Fruit fly (Drosophila melanogaster): Measurements from ENCODE around the gene CG17294.

Gene CG17294

DNA sequence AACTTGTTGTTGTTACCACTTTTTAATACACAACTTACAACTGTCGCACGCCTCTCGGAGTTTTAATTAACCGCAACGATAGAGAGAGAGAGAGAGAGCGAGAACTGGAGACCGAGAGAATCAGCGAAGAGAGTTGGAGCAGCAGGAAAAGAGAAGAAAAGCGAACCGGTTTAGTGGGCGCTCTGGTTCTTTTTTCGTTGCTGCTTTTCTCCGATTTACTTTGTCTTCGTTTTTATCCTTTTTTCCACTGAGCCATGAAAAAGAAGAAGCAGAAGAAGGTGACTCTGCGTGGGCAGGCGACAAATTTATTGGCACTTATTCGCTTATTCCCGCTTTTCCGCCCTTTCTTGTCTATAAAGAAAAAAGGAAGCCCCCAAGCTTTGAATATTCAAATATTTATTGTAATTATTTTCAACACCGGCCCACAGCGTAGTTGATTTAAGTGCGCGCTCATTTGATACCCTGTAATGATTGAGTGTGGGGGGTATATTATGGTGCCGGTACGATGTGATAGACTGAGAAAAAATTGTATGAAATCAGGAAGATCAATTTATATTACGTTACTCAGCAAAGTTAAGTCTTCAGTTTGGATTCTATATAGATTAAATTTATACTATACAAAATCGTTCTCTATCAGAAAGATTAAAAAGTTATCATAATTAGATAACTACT lies 43.6 kb downstream of the CG17294 start (continued):
- TF ChIP-seq CG9139 (GFP tag; optimal IDR thresholded peaks at IDR 0.05) (peak; percentile 67), CG1621 (tag; optimal IDR thresholded peaks at IDR 0.05) (peak; percentile 46), dsx (GFP tag; optimal IDR thresholded peaks at IDR 0.05; ENCODE audit: poor library complexity, severe bottlenecking) (peak; percentile 72), Ets96B (tag; optimal IDR thresholded peaks at IDR 0.05) (peak; percentile 37), fd59A (GFP tag; optimal IDR thresholded peaks at IDR 0.05) (peak; percentile 9), CG3919 (GFP tag; optimal IDR thresholded peaks at IDR 0.05) (peak; percentile 9), lz (GFP tag; optimal IDR thresholded peaks at IDR 0.05) (no peak), salr (GFP tag; optimal IDR thresholded peaks at IDR 0.05) (no peak), CG11902 (GFP tag; optimal IDR thresholded peaks at IDR 0.05) (no peak), CG16779 (tag; optimal IDR thresholded peaks at IDR 0.05) (no peak), acj6 (GFP tag; optimal IDR thresholded peaks at IDR 0.05) (peak; percentile 14), CG11294 (GFP tag; IDR thresholded peaks at IDR 0.05) (no peak), Hr4 (GFP tag; optimal IDR thresholded peaks at IDR 0.05) (peak; percentile 35), CG10669 (GFP tag; optimal IDR thresholded peaks at IDR 0.05) (peak; percentile 22)

DNA sequence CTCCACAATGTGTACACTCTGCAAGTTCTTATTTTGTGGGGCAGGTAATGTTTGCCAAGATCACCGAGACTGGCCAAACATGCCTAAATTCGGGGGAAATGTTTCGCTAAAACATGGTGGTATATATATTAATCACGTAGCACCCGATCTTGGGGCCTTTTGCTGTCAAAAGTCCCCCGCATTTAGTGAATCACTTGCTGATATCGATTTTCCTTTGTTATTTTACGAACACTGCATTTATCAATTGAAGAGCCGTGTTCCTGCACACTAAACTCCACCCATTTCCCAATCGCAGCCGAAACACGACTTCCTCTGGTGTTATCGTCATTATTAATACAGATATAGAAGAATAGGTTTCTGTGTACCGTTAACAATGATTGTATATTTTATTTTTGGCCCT lies 44.9 kb downstream of the CG17294 start:
- no peak for TF ChIP-seq fkh (GFP tag; optimal IDR thresholded peaks at IDR 0.05)
- TF ChIP-seq Lpt (GFP tag; optimal IDR thresholded peaks at IDR 0.05): no peak
- TF ChIP-seq eg (GFP tag; IDR thresholded peaks at IDR 0.05): no peak
- TF ChIP-seq CG6792 (GFP tag; optimal IDR thresholded peaks at IDR 0.05): no peak
- TF ChIP-seq net (GFP tag; optimal IDR thresholded peaks at IDR 0.05): no peak
- TF ChIP-seq CG31627 (GFP tag; optimal IDR thresholded peaks at IDR 0.05): no peak
- TF ChIP-seq CG9139 (GFP tag; optimal IDR thresholded peaks at IDR 0.05): no peak
- no peak for TF ChIP-seq Sox102F (GFP tag; optimal IDR thresholded peaks at IDR 0.05)
- no peak for TF ChIP-seq CG10669 (GFP tag; optimal IDR thresholded peaks at IDR 0.05)
- TF ChIP-seq Ets96B (tag; optimal IDR thresholded peaks at IDR 0.05): no peak
- no peak for TF ChIP-seq salr (GFP tag; optimal IDR thresholded peaks at IDR 0.05)
- TF ChIP-seq CG6854 (GFP tag; optimal IDR thresholded peaks at IDR 0.05): no peak
- TF ChIP-seq Eip93F (GFP tag; optimal IDR thresholded peaks at IDR 0.05): no peak
- TF ChIP-seq acj6 (GFP tag; optimal IDR thresholded peaks at IDR 0.05): no peak
- TF ChIP-seq Hr4 (GFP tag; optimal IDR thresholded peaks at IDR 0.05): no peak
- TF ChIP-seq Smox (GFP tag; optimal IDR thresholded peaks at IDR 0.05): no peak
- TF ChIP-seq CG11902 (GFP tag; optimal IDR thresholded peaks at IDR 0.05): no peak
- no peak for TF ChIP-seq CG8632 (GFP tag; optimal IDR thresholded peaks at IDR 0.05)

DNA sequence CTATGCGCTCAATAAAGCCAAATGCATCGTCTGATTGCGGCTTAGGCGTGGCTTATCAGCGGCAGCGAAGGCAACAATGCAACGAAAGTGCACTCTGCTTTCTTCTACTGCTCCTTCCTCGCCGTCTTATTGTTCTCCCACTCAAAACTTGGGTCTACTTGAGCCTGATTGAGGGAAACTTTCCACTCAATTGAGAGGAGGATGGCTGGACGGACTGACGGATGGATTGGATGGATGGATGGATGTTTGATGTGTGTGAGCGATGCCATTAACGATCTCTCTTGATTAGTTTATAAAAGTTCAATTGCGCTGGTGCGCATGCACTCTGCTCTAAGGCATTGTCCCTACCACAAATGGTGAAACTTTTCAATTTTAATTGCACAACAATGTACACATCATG lies 46.2 kb downstream of the CG17294 start:
- TF ChIP-seq CG11762 (GFP tag; optimal IDR thresholded peaks at IDR 0.05; ENCODE audit: insufficient read depth) (no peak), Eip75B (GFP tag; optimal IDR thresholded peaks at IDR 0.05) (no peak), CG6854 (GFP tag; optimal IDR thresholded peaks at IDR 0.05) (no peak), vri (GFP tag; optimal IDR thresholded peaks at IDR 0.05) (no peak), Eip78C (GFP tag) (peak; percentile 49), CG10669 (GFP tag; optimal IDR thresholded peaks at IDR 0.05) (no peak), CG7368 (GFP tag; optimal IDR thresholded peaks at IDR 0.05) (no peak), dsx (GFP tag; optimal IDR thresholded peaks at IDR 0.05; ENCODE audit: poor library complexity, severe bottlenecking) (peak; percentile 46), CG3032 (tag; optimal IDR thresholded peaks at IDR 0.05) (no peak)

DNA sequence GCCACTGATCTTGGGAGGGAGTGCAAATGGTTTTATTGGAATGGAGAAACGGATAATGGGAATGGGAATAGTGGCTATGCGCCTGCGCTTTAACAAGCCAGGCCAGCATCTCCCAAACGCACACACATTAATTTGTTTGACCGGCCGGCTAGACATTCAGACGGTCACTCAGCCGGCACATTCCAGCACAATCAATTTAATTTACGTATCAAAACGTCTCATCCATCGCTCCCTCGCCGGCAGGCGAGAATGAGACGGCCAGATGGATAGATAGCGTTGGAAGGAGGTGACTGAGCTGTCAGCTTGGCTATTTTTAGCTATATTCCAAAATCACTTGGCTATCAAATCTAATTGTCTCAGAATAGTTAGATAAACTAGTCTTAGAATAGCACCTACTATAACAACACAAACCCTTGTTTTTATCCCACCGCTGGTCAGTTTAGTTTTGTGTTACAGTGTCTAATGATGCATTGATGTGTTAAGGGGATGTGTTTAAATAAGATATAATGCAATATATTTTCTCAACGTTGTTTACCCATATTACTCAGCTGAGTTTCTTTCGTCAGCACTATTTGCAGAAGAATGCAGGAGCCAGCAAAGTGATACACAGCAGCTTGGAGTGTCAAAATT lies 46.7 kb downstream of the CG17294 start:
- TF ChIP-seq Eip78C (GFP tag) (peak; percentile 54), Hr39 (GFP tag; optimal IDR thresholded peaks at IDR 0.05) (no peak), esn (GFP tag; optimal IDR thresholded peaks at IDR 0.05) (peak; percentile 35), acj6 (GFP tag; optimal IDR thresholded peaks at IDR 0.05) (peak; percentile 6), Hr4 (GFP tag; optimal IDR thresholded peaks at IDR 0.05) (peak; percentile 3), CG6808 (GFP tag; optimal IDR thresholded peaks at IDR 0.05) (peak; percentile 58), fd59A (GFP tag; optimal IDR thresholded peaks at IDR 0.05) (no peak), fd85E (GFP tag; optimal IDR thresholded peaks at IDR 0.05) (no peak), CG6854 (GFP tag; optimal IDR thresholded peaks at IDR 0.05) (no peak), Sox102F (GFP tag; optimal IDR thresholded peaks at IDR 0.05) (peak; percentile 57), ss (GFP tag; optimal IDR thresholded peaks at IDR 0.05) (peak in 1 of 2 experiments; percentile 33), pdm3 (GFP tag; optimal IDR thresholded peaks at IDR 0.05) (no peak), CG3919 (GFP tag; optimal IDR thresholded peaks at IDR 0.05) (peak; percentile 7), CG10669 (GFP tag; optimal IDR thresholded peaks at IDR 0.05) (peak; percentile 36), CG9139 (GFP tag; optimal IDR thresholded peaks at IDR 0.05) (no peak), svp (GFP tag) (peak; percentile 53), CG10631 (GFP tag; optimal IDR thresholded peaks at IDR 0.05) (peak; percentile 24), Lpt (GFP tag; optimal IDR thresholded peaks at IDR 0.05) (no peak), fkh (GFP tag; optimal IDR thresholded peaks at IDR 0.05) (peak; percentile 23), CG11762 (GFP tag; optimal IDR thresholded peaks at IDR 0.05; ENCODE audit: insufficient read depth) (no peak), Met (GFP tag; optimal IDR thresholded peaks at IDR 0.05) (peak; percentile 40), net (GFP tag; optimal IDR thresholded peaks at IDR 0.05) (no peak), Ets96B (tag; optimal IDR thresholded peaks at IDR 0.05) (peak; percentile 20)

Data from whole organism, prepupa.